Fruit fly (Drosophila melanogaster) whole organism, embryonic: ENCODE results near the gene Pde11.

Experiments
- Atf-2 ChIP-seq: fragments of 200-800 bp; sonication (Bioruptor generic); optimal IDR thresholded peaks from 2 replicates; lab custom pipeline; 2016; ENCODE audit warnings: missing biosample characterization, missing genetic modification characterization
- CG10366 ChIP-seq: fragments of 200-800 bp; sonication (Bioruptor generic); IDR thresholded peaks from 2 replicates; pipeline ENCODE4 v1.3.6; 2022; ENCODE audit warnings: missing biosample characterization, missing genetic modification characterization
- CG12071 ChIP-seq: fragments of 200-800 bp; sonication (Bioruptor generic); optimal IDR thresholded peaks from 3 replicates; lab custom pipeline; 2018; ENCODE audit warnings: missing biosample characterization, mild to moderate bottlenecking, missing genetic modification characterization
- CG12659 ChIP-seq: fragments of 200-800 bp; sonication (Bioruptor generic); optimal IDR thresholded peaks from 3 replicates; lab custom pipeline; 2017; ENCODE audit warnings: mild to moderate bottlenecking, missing biosample characterization, missing genetic modification reagents, missing genetic modification characterization
- CG12769 ChIP-seq: fragments of 200-800 bp; sonication (Bioruptor generic); optimal IDR thresholded peaks from 2 replicates; lab custom pipeline; 2019; ENCODE audit warnings: missing biosample characterization, mild to moderate bottlenecking, missing genetic modification characterization, moderate library complexity
- CG17328 ChIP-seq: fragments of 200-800 bp; sonication (Bioruptor generic); IDR thresholded peaks from 2 replicates; pipeline ENCODE4 v1.3.6; 2022; ENCODE audit warnings: missing biosample characterization, missing genetic modification characterization
- CG17385 ChIP-seq: fragments of 200-800 bp; sonication (Bioruptor generic); optimal IDR thresholded peaks from 3 replicates; lab custom pipeline; 2018; ENCODE audit warnings: missing biosample characterization, mild to moderate bottlenecking, missing genetic modification characterization
- CG17612 ChIP-seq: fragments of 200-800 bp; sonication (Bioruptor generic); IDR thresholded peaks from 2 replicates; pipeline ENCODE4 v1.3.6; 2022; ENCODE audit warnings: missing biosample characterization, missing genetic modification characterization
- CG1792 ChIP-seq: fragments of 200-800 bp; sonication (Bioruptor generic); optimal IDR thresholded peaks from 2 replicates; lab custom pipeline; 2016; ENCODE audit warnings: missing biosample characterization, missing genetic modification characterization
- CG18476 ChIP-seq: fragments of 200-800 bp; sonication (Bioruptor generic); optimal IDR thresholded peaks from 2 replicates; lab custom pipeline; 2016; ENCODE audit warnings: missing biosample characterization, mild to moderate bottlenecking, missing genetic modification characterization
- CG2875 ChIP-seq: fragments of 200-800 bp; sonication (Bioruptor generic); optimal IDR thresholded peaks from 2 replicates; lab custom pipeline; 2017; ENCODE audit warnings: missing biosample characterization, mild to moderate bottlenecking, missing genetic modification characterization, missing genetic modification reagents
- CG30403 ChIP-seq: fragments of 200-800 bp; sonication (Bioruptor generic); optimal IDR thresholded peaks from 3 replicates; lab custom pipeline; 2016; ENCODE audit warnings: missing biosample characterization, missing genetic modification characterization
- CG32772 ChIP-seq: fragments of 200-800 bp; sonication (Bioruptor generic); IDR thresholded peaks from 2 replicates; pipeline ENCODE4 v1.3.6; 2022; ENCODE audit warnings: missing biosample characterization, missing genetic modification characterization
- CG3407 ChIP-seq: fragments of 200-800 bp; sonication (Bioruptor generic); optimal IDR thresholded peaks from 2 replicates; lab custom pipeline; 2018; ENCODE audit warnings: missing biosample characterization, mild to moderate bottlenecking, missing genetic modification characterization
- CG3995 ChIP-seq: fragments of 200-800 bp; sonication (Bioruptor generic); optimal IDR thresholded peaks from 3 replicates; lab custom pipeline; 2016; ENCODE audit warnings: missing biosample characterization, missing genetic modification characterization
- CG5245 ChIP-seq: fragments of 200-800 bp; sonication (Bioruptor generic); optimal IDR thresholded peaks from 3 replicates; lab custom pipeline; 2016; ENCODE audit warnings: missing biosample characterization, missing genetic modification characterization
- CG8281 ChIP-seq: fragments of 200-800 bp; sonication (Bioruptor generic); optimal IDR thresholded peaks from 2 replicates; lab custom pipeline; 2018; ENCODE audit warnings: missing biosample characterization, mild to moderate bottlenecking, missing genetic modification characterization, moderate library complexity
- CG9609 ChIP-seq: fragments of 200-800 bp; sonication (Bioruptor generic); optimal IDR thresholded peaks from 3 replicates; lab custom pipeline; 2016; ENCODE audit warnings: missing biosample characterization, missing genetic modification characterization
- CG9797 ChIP-seq: fragments of 200-800 bp; sonication (Bioruptor generic); optimal IDR thresholded peaks from 3 replicates; lab custom pipeline; 2018; ENCODE audit warnings: missing biosample characterization, mild to moderate bottlenecking, missing genetic modification characterization
- D19B ChIP-seq: fragments of 200-800 bp; sonication (Bioruptor generic); optimal IDR thresholded peaks from 2 replicates; lab custom pipeline; 2017; ENCODE audit warnings: missing biosample characterization, mild to moderate bottlenecking, missing genetic modification characterization
- Dll ChIP-seq: fragments of 200-800 bp; sonication (Bioruptor generic); IDR thresholded peaks from 4 replicates; pipeline ENCODE4 v1.3.6; 2022; ENCODE audit warnings: missing biosample characterization, missing genetic modification characterization; ENCODE audit not compliant: partially characterized antibody
- GATAe ChIP-seq: fragments of 200-800 bp; sonication (Bioruptor generic); conservative IDR thresholded peaks from 2 replicates; pipeline ENCODE4 v1.3.6; 2022; ENCODE audit warnings: missing biosample characterization, missing genetic modification characterization
- HHEX ChIP-seq: fragments of 200-800 bp; sonication (Bioruptor generic); optimal IDR thresholded peaks from 3 replicates; lab custom pipeline; 2017; ENCODE audit warnings: missing biosample characterization, mild to moderate bottlenecking, missing genetic modification characterization, missing genetic modification reagents
- HLH54F ChIP-seq: fragments of 200-800 bp; sonication (Bioruptor generic); optimal IDR thresholded peaks from 3 replicates; lab custom pipeline; 2016; ENCODE audit warnings: missing biosample characterization, missing genetic modification characterization
- Hmx ChIP-seq: fragments of 200-800 bp; sonication (Bioruptor generic); optimal IDR thresholded peaks from 2 replicates; lab custom pipeline; 2016; ENCODE audit warnings: missing biosample characterization, missing genetic modification characterization
- Neu2 ChIP-seq: fragments of 200-800 bp; sonication (Bioruptor generic); optimal IDR thresholded peaks from 3 replicates; lab custom pipeline; 2016; ENCODE audit warnings: missing biosample characterization, missing genetic modification characterization, borderline replicate concordance
- Nf-YA ChIP-seq: fragments of 200-800 bp; sonication (Bioruptor generic); IDR thresholded peaks from 2 replicates; pipeline ENCODE4 v1.3.6; 2022; ENCODE audit warnings: missing biosample characterization, missing genetic modification characterization
- Rfx ChIP-seq: fragments of 200-800 bp; sonication (Bioruptor generic); IDR thresholded peaks from 2 replicates; pipeline ENCODE4 v1.3.6; 2022; ENCODE audit warnings: missing biosample characterization, missing genetic modification characterization
- TFAM ChIP-seq: fragments of 200-800 bp; sonication (Bioruptor generic); optimal IDR thresholded peaks from 2 replicates; lab custom pipeline; 2017; ENCODE audit warnings: missing biosample characterization, missing genetic modification characterization, inconsistent platforms
- Taf1 ChIP-seq: fragments of 200-800 bp; sonication (Bioruptor generic); IDR thresholded peaks from 2 replicates; pipeline ENCODE4 v1.3.6; 2022; ENCODE audit warnings: missing biosample characterization, missing genetic modification characterization
- Xrp1 ChIP-seq: fragments of 200-800 bp; sonication (Bioruptor generic); IDR thresholded peaks from 2 replicates; pipeline ENCODE4 v1.3.6; 2022; ENCODE audit warnings: missing biosample characterization, missing genetic modification characterization
- aop ChIP-seq: fragments of 200-800 bp; sonication (Bioruptor generic); IDR thresholded peaks from 2 replicates; pipeline ENCODE4 v1.3.6; 2022; ENCODE audit warnings: missing biosample characterization, missing genetic modification characterization
- ase ChIP-seq: fragments of 200-800 bp; sonication (Bioruptor generic); IDR thresholded peaks from 3 replicates; pipeline ENCODE4 v1.3.6; 2022; ENCODE audit warnings: missing biosample characterization, missing genetic modification characterization
- ash1 ChIP-seq: fragments of 200-800 bp; sonication (Bioruptor generic); optimal IDR thresholded peaks from 2 replicates; lab custom pipeline; 2018; ENCODE audit warnings: missing biosample characterization, mild to moderate bottlenecking, missing genetic modification characterization
- bigmax ChIP-seq: fragments of 200-800 bp; sonication (Bioruptor generic); optimal IDR thresholded peaks from 2 replicates; lab custom pipeline; 2018; ENCODE audit warnings: missing biosample characterization, mild to moderate bottlenecking, missing genetic modification characterization
- cad ChIP-seq: fragments of >200 bp; optimal IDR thresholded peaks from 2 replicates; lab custom pipeline; 2017; ENCODE audit warnings: missing biosample characterization, missing genetic modification characterization
- caup ChIP-seq: fragments of 200-800 bp; sonication (Bioruptor generic); optimal IDR thresholded peaks from 3 replicates; lab custom pipeline; 2017; ENCODE audit warnings: missing biosample characterization, mild to moderate bottlenecking, missing genetic modification characterization, moderate library complexity; ENCODE audit not compliant: severe bottlenecking
- ci ChIP-seq: fragments of 200-800 bp; sonication (Bioruptor generic); IDR thresholded peaks from 3 replicates; pipeline ENCODE4 v1.3.6; 2022; ENCODE audit warnings: missing biosample characterization, missing genetic modification characterization
- corto ChIP-seq: fragments of 200-800 bp; sonication (Bioruptor generic); optimal IDR thresholded peaks from 2 replicates; lab custom pipeline; 2016; ENCODE audit warnings: missing biosample characterization, mild to moderate bottlenecking, missing genetic modification characterization, moderate library complexity
- cwo ChIP-seq: fragments of 200-800 bp; sonication (Bioruptor generic); optimal IDR thresholded peaks from 3 replicates; lab custom pipeline; 2017; ENCODE audit warnings: missing biosample characterization, missing genetic modification characterization, mild to moderate bottlenecking, moderate library complexity, missing genetic modification reagents
- emc ChIP-seq: fragments of 200-800 bp; sonication (Bioruptor generic); optimal IDR thresholded peaks from 2 replicates; lab custom pipeline; 2016; ENCODE audit warnings: missing biosample characterization, missing genetic modification characterization
- eve ChIP-seq, 2 experiments: fragments of >200 bp; optimal IDR thresholded peaks; 2 replicates each; lab custom pipeline; 2017; ENCODE audit warnings: missing biosample characterization in 2 of 2, missing genetic modification characterization in 2 of 2
- gt ChIP-seq: fragments of 200-800 bp; sonication (Bioruptor generic); IDR thresholded peaks from 2 replicates; pipeline ENCODE4 v1.3.6; 2022; ENCODE audit warnings: missing biosample characterization, missing genetic modification characterization
- ham ChIP-seq: fragments of 200-800 bp; sonication (Bioruptor generic); IDR thresholded peaks from 2 replicates; pipeline ENCODE4 v1.3.6; 2022; ENCODE audit warnings: missing biosample characterization, missing genetic modification characterization
- inv ChIP-seq: fragments of 200-800 bp; sonication (Bioruptor generic); IDR thresholded peaks from 2 replicates; pipeline ENCODE4 v1.3.6; 2022; ENCODE audit warnings: missing biosample characterization, missing genetic modification characterization; ENCODE audit not compliant: partially characterized antibody
- jigr1 ChIP-seq: fragments of 200-800 bp; sonication (Bioruptor generic); IDR thresholded peaks from 3 replicates; pipeline ENCODE4 v1.3.6; 2022; ENCODE audit warnings: missing biosample characterization, missing genetic modification characterization
- peb ChIP-seq: fragments of 200-800 bp; sonication (Bioruptor generic); IDR thresholded peaks from 2 replicates; pipeline ENCODE4 v1.3.6; 2022; ENCODE audit warnings: missing biosample characterization, missing genetic modification characterization
- rib ChIP-seq: fragments of 200-800 bp; sonication (Bioruptor generic); IDR thresholded peaks from 2 replicates; pipeline ENCODE4 v1.3.6; 2022; ENCODE audit warnings: missing biosample characterization, missing genetic modification characterization
- run ChIP-seq: fragments of 200-800 bp; sonication (Bioruptor generic); optimal IDR thresholded peaks from 3 replicates; lab custom pipeline; 2018; ENCODE audit warnings: missing biosample characterization, mild to moderate bottlenecking, missing genetic modification characterization
- schlank ChIP-seq: fragments of 200-800 bp; sonication (Bioruptor generic); optimal IDR thresholded peaks from 2 replicates; lab custom pipeline; 2018; ENCODE audit warnings: missing biosample characterization, mild to moderate bottlenecking, missing genetic modification characterization
- shn ChIP-seq: fragments of 200-800 bp; sonication (Bioruptor generic); optimal IDR thresholded peaks from 3 replicates; lab custom pipeline; 2016; ENCODE audit warnings: missing biosample characterization, missing genetic modification characterization
- tll ChIP-seq, 2 experiments: fragments of 200-800 bp in 1 of 2; fragments of >200 bp in 1 of 2; sonication (Bioruptor generic) in 1 of 2; optimal IDR thresholded peaks; 2 replicates each; lab custom pipeline; 2017 to 2019; ENCODE audit warnings: missing biosample characterization in 2 of 2, missing genetic modification characterization in 2 of 2, mild to moderate bottlenecking in 1 of 2, moderate library complexity in 1 of 2

Pde11 gene

dm6 chr2L:18616019-18616418 is 25.9 kb upstream of the Pde11 start, which contains the start of gene IFT46 (continued):
- TF ChIP-seq gt, result no peak
- no peak for TF ChIP-seq run
- TF ChIP-seq CG8281, result no peak
- TF ChIP-seq CG2875, result no peak
- no peak for TF ChIP-seq shn (GFP tag; lab: Kevin White, UChicago)
- no peak for TF ChIP-seq CG12659
- no peak for TF ChIP-seq Taf1 (GFP tag; lab: Robert Waterston, UW)
- TF ChIP-seq CG17385, result no peak
- no peak for TF ChIP-seq rib (GFP tag; lab: Robert Waterston, UW)
- TF ChIP-seq jigr1 (GFP tag; lab: Robert Waterston, UW), result no peak
- TF ChIP-seq CG9609, result no peak
- TF ChIP-seq CG3407 (GFP tag; lab: Kevin White, UChicago), result no peak
- no peak for TF ChIP-seq ham (GFP tag; lab: Robert Waterston, UW)
- TF ChIP-seq GATAe, result no peak
- TF ChIP-seq ase (GFP tag; lab: Robert Waterston, UW), result no peak
- TF ChIP-seq cwo (GFP tag; lab: Kevin White, UChicago), result no peak
- TF ChIP-seq Xrp1 (GFP tag; lab: Robert Waterston, UW), result peak; percentile 61
- TF ChIP-seq Nf-YA (GFP tag; lab: Robert Waterston, UW), result no peak
- TF ChIP-seq CG17612 (GFP tag; lab: Robert Waterston, UW), result no peak
- TF ChIP-seq Hmx (GFP tag; lab: Kevin White, UChicago), result no peak
- TF ChIP-seq CG3995 (GFP tag; lab: Kevin White, UChicago), result no peak
- TF ChIP-seq ci (GFP tag; lab: Robert Waterston, UW), result no peak
- TF ChIP-seq CG1792, result no peak
- TF ChIP-seq CG10366 (GFP tag; lab: Robert Waterston, UW), result no peak
- TF ChIP-seq bigmax, result no peak
- TF ChIP-seq ash1 (GFP tag; lab: Kevin White, UChicago), result no peak
- TF ChIP-seq CG32772 (GFP tag; lab: Robert Waterston, UW), result no peak
- TF ChIP-seq D19B (GFP tag; lab: Kevin White, UChicago), result no peak
- peak; percentile 61 for TF ChIP-seq Rfx (GFP tag; lab: Robert Waterston, UW)
- TF ChIP-seq corto, result no peak
- peak; percentile 48 for TF ChIP-seq Neu2 (GFP tag; lab: Kevin White, UChicago)
- no peak for TF ChIP-seq peb (GFP tag; lab: Robert Waterston, UW)
- no peak for TF ChIP-seq caup (GFP tag; lab: Kevin White, UChicago)
- no peak for TF ChIP-seq CG5245 (GFP tag; lab: Kevin White, UChicago)
- TF ChIP-seq HHEX (GFP tag; lab: Kevin White, UChicago), result no peak
- TF ChIP-seq Atf-2 (GFP tag; lab: Kevin White, UChicago), result no peak
- TF ChIP-seq cad (GFP tag; lab: Kevin White, UChicago), result no peak
- no peak for TF ChIP-seq HLH54F (GFP tag; lab: Kevin White, UChicago)
- no peak for TF ChIP-seq Dll
- TF ChIP-seq schlank (tag; lab: Kevin White, UChicago), result no peak
- peak in 1 of 2 experiments; percentile 89 for TF ChIP-seq tll (GFP tag; optimal IDR thresholded peaks at IDR 0.05; lab: Kevin White, UChicago)
- no peak for TF ChIP-seq TFAM (GFP tag; lab: Kevin White, UChicago)
- TF ChIP-seq CG12769 (tag; lab: Kevin White, UChicago), result no peak
- peak; percentile 13 for TF ChIP-seq CG30403 (GFP tag; lab: Kevin White, UChicago)
- no peak for TF ChIP-seq inv (GFP tag; lab: Robert Waterston, UW)
- TF ChIP-seq eve (GFP tag; optimal IDR thresholded peaks at IDR 0.05; lab: Kevin White, UChicago), result no peak
- TF ChIP-seq CG12071 (GFP tag; lab: Kevin White, UChicago), result no peak
- no peak for TF ChIP-seq emc (GFP tag; lab: Kevin White, UChicago)
- no peak for TF ChIP-seq CG9797 (GFP tag; lab: Kevin White, UChicago)
- peak; percentile 62 for TF ChIP-seq CG17328 (GFP tag; lab: Robert Waterston, UW)
- TF ChIP-seq aop, result no peak
- TF ChIP-seq CG18476 (GFP tag; lab: Kevin White, UChicago), result no peak
